Fruit fly (Drosophila melanogaster) whole organism, embryonic: ENCODE data around the gene sol.
A peak's percentile ranks its signal among the peaks of the same experiment; 100 is the strongest.

Experiments used
- Abd-B ChIP-seq: fragments of 200-800 bp; sonication (Bioruptor generic); optimal IDR thresholded peaks from 2 replicates; lab custom pipeline; 2018; ENCODE audit warnings: missing biosample characterization, mild to moderate bottlenecking, missing genetic modification characterization, moderate library complexity
- CG10321 ChIP-seq: fragments of 200-800 bp; sonication (Bioruptor generic); IDR thresholded peaks from 2 replicates; pipeline ENCODE4 v1.3.6; 2022; ENCODE audit warnings: missing biosample characterization, missing genetic modification characterization
- CG10431 ChIP-seq: fragments of 200-800 bp; sonication (Bioruptor generic); optimal IDR thresholded peaks from 3 replicates; lab custom pipeline; 2018; ENCODE audit warnings: missing biosample characterization, mild to moderate bottlenecking, missing genetic modification characterization
- CG10565 ChIP-seq: fragments of 200-800 bp; sonication (Bioruptor generic); optimal IDR thresholded peaks from 3 replicates; lab custom pipeline; 2016; ENCODE audit warnings: missing biosample characterization, mild to moderate bottlenecking, missing genetic modification characterization
- CG12942 ChIP-seq: fragments of 200-800 bp; sonication (Bioruptor generic); optimal IDR thresholded peaks from 3 replicates; lab custom pipeline; 2016; ENCODE audit warnings: missing biosample characterization, missing genetic modification characterization
- CG15601 ChIP-seq: fragments of 200-800 bp; sonication (Bioruptor generic); optimal IDR thresholded peaks from 3 replicates; lab custom pipeline; 2019; ENCODE audit warnings: missing biosample characterization, mild to moderate bottlenecking, missing genetic modification characterization, moderate library complexity
- CG17385 ChIP-seq: fragments of 200-800 bp; sonication (Bioruptor generic); optimal IDR thresholded peaks from 3 replicates; lab custom pipeline; 2018; ENCODE audit warnings: missing biosample characterization, mild to moderate bottlenecking, missing genetic modification characterization
- CG17612 ChIP-seq: fragments of 200-800 bp; sonication (Bioruptor generic); IDR thresholded peaks from 2 replicates; pipeline ENCODE4 v1.3.6; 2022; ENCODE audit warnings: missing biosample characterization, missing genetic modification characterization
- CG18599 ChIP-seq: fragments of 200-800 bp; sonication (Bioruptor generic); optimal IDR thresholded peaks from 3 replicates; lab custom pipeline; 2017; ENCODE audit warnings: missing biosample characterization, missing genetic modification characterization, mild to moderate bottlenecking, moderate library complexity, missing genetic modification reagents
- CG2120 ChIP-seq: fragments of 200-800 bp; sonication (Bioruptor generic); optimal IDR thresholded peaks from 3 replicates; lab custom pipeline; 2016; ENCODE audit warnings: missing biosample characterization, missing genetic modification characterization
- CG31441 ChIP-seq: fragments of 200-800 bp; sonication (Bioruptor generic); IDR thresholded peaks from 2 replicates; pipeline ENCODE4 v1.3.6; 2022; ENCODE audit warnings: missing biosample characterization, missing genetic modification characterization
- CG4282 ChIP-seq: fragments of 200-800 bp; sonication (Bioruptor generic); optimal IDR thresholded peaks from 2 replicates; lab custom pipeline; 2016; ENCODE audit warnings: missing biosample characterization, missing genetic modification characterization
- CG43689 ChIP-seq: fragments of 200-800 bp; sonication (Bioruptor generic); IDR thresholded peaks from 2 replicates; pipeline ENCODE4 v1.3.6; 2022; ENCODE audit warnings: missing biosample characterization, missing genetic modification characterization
- CG4820 ChIP-seq: fragments of 200-800 bp; sonication (Bioruptor generic); optimal IDR thresholded peaks from 3 replicates; lab custom pipeline; 2016; ENCODE audit warnings: missing biosample characterization, missing genetic modification characterization
- CG5180 ChIP-seq: fragments of 200-800 bp; sonication (Bioruptor generic); optimal IDR thresholded peaks from 3 replicates; lab custom pipeline; 2017; ENCODE audit warnings: missing biosample characterization, missing genetic modification characterization, mild to moderate bottlenecking, moderate library complexity, missing genetic modification reagents
- CG5953 ChIP-seq: fragments of 200-800 bp; sonication (Bioruptor generic); IDR thresholded peaks from 2 replicates; pipeline ENCODE4 v1.3.6; 2022; ENCODE audit warnings: missing biosample characterization, missing genetic modification characterization
- CG6254 ChIP-seq: fragments of 200-800 bp; sonication (Bioruptor generic); optimal IDR thresholded peaks from 3 replicates; lab custom pipeline; 2017; ENCODE audit warnings: mild to moderate bottlenecking, missing biosample characterization, missing genetic modification reagents, missing genetic modification characterization
- CG6854 ChIP-seq: fragments of 200-800 bp; sonication (Bioruptor generic); optimal IDR thresholded peaks from 3 replicates; lab custom pipeline; 2017; ENCODE audit warnings: missing biosample characterization, mild to moderate bottlenecking, missing genetic modification characterization
- CG8281 ChIP-seq: fragments of 200-800 bp; sonication (Bioruptor generic); optimal IDR thresholded peaks from 2 replicates; lab custom pipeline; 2018; ENCODE audit warnings: missing biosample characterization, mild to moderate bottlenecking, missing genetic modification characterization, moderate library complexity
- CG9609 ChIP-seq: fragments of 200-800 bp; sonication (Bioruptor generic); optimal IDR thresholded peaks from 3 replicates; lab custom pipeline; 2016; ENCODE audit warnings: missing biosample characterization, missing genetic modification characterization
- CG9727 ChIP-seq: fragments of 200-800 bp; sonication (Bioruptor generic); optimal IDR thresholded peaks from 3 replicates; lab custom pipeline; 2017; ENCODE audit warnings: missing biosample characterization, mild to moderate bottlenecking, missing genetic modification characterization
- CTCF ChIP-seq: fragments of 200-800 bp; sonication (Bioruptor generic); optimal IDR thresholded peaks from 2 replicates; lab custom pipeline; 2017; ENCODE audit warnings: missing biosample characterization, mild to moderate bottlenecking, missing genetic modification characterization, moderate library complexity
- CrebB ChIP-seq: fragments of 200-800 bp; sonication (Bioruptor generic); optimal IDR thresholded peaks from 3 replicates; lab custom pipeline; 2018; ENCODE audit warnings: missing biosample characterization, mild to moderate bottlenecking, missing genetic modification characterization
- Dek ChIP-seq: fragments of 200-800 bp; sonication (Bioruptor generic); optimal IDR thresholded peaks from 3 replicates; lab custom pipeline; 2019; ENCODE audit warnings: missing biosample characterization, mild to moderate bottlenecking, missing genetic modification characterization, moderate library complexity
- Eip74EF ChIP-seq, 2 experiments: fragments of 200-800 bp in 1 of 2; fragments of >200 bp in 1 of 2; sonication (Bioruptor generic) in 1 of 2; optimal IDR thresholded peaks; 2 replicates each; lab custom pipeline; 2017 to 2019; ENCODE audit warnings: missing biosample characterization in 2 of 2, missing genetic modification characterization in 2 of 2, mild to moderate bottlenecking in 1 of 2, moderate library complexity in 1 of 2
- HLH4C ChIP-seq: fragments of 200-800 bp; sonication (Bioruptor generic); IDR thresholded peaks from 3 replicates; pipeline ENCODE4 v1.3.6; 2022; ENCODE audit warnings: missing biosample characterization, missing genetic modification characterization; ENCODE audit not compliant: partially characterized antibody
- Hey ChIP-seq: fragments of 200-800 bp; sonication (Bioruptor generic); optimal IDR thresholded peaks from 3 replicates; lab custom pipeline; 2018; ENCODE audit warnings: missing biosample characterization, mild to moderate bottlenecking, missing genetic modification characterization
- Hmx ChIP-seq: fragments of 200-800 bp; sonication (Bioruptor generic); optimal IDR thresholded peaks from 2 replicates; lab custom pipeline; 2016; ENCODE audit warnings: missing biosample characterization, missing genetic modification characterization
- Mad ChIP-seq: fragments of 200-800 bp; sonication (Bioruptor generic); optimal IDR thresholded peaks from 2 replicates; lab custom pipeline; 2016; ENCODE audit warnings: missing biosample characterization, missing genetic modification characterization
- Myb ChIP-seq: fragments of 200-800 bp; sonication (Bioruptor generic); optimal IDR thresholded peaks from 2 replicates; lab custom pipeline; 2016; ENCODE audit warnings: missing biosample characterization, missing genetic modification characterization
- Rfx ChIP-seq: fragments of 200-800 bp; sonication (Bioruptor generic); IDR thresholded peaks from 2 replicates; pipeline ENCODE4 v1.3.6; 2022; ENCODE audit warnings: missing biosample characterization, missing genetic modification characterization
- Xrp1 ChIP-seq: fragments of 200-800 bp; sonication (Bioruptor generic); IDR thresholded peaks from 2 replicates; pipeline ENCODE4 v1.3.6; 2022; ENCODE audit warnings: missing biosample characterization, missing genetic modification characterization
- aop ChIP-seq: fragments of 200-800 bp; sonication (Bioruptor generic); IDR thresholded peaks from 2 replicates; pipeline ENCODE4 v1.3.6; 2022; ENCODE audit warnings: missing biosample characterization, missing genetic modification characterization
- ara ChIP-seq: fragments of 200-800 bp; sonication (Bioruptor generic); IDR thresholded peaks from 2 replicates; pipeline ENCODE4 v1.3.6; 2022; ENCODE audit warnings: missing biosample characterization, missing genetic modification characterization
- ase ChIP-seq: fragments of 200-800 bp; sonication (Bioruptor generic); IDR thresholded peaks from 3 replicates; pipeline ENCODE4 v1.3.6; 2022; ENCODE audit warnings: missing biosample characterization, missing genetic modification characterization
- chm ChIP-seq: fragments of 200-800 bp; sonication (Bioruptor generic); IDR thresholded peaks from 2 replicates; pipeline ENCODE4 v1.3.6; 2022; ENCODE audit warnings: missing biosample characterization, missing genetic modification characterization
- chn ChIP-seq: fragments of 200-800 bp; sonication (Bioruptor generic); optimal IDR thresholded peaks from 2 replicates; lab custom pipeline; 2016; ENCODE audit warnings: missing biosample characterization, missing genetic modification characterization
- cwo ChIP-seq: fragments of 200-800 bp; sonication (Bioruptor generic); optimal IDR thresholded peaks from 3 replicates; lab custom pipeline; 2017; ENCODE audit warnings: missing biosample characterization, missing genetic modification characterization, mild to moderate bottlenecking, moderate library complexity, missing genetic modification reagents
- kni ChIP-seq: fragments of 200-800 bp; sonication (Bioruptor generic); optimal IDR thresholded peaks from 3 replicates; lab custom pipeline; 2017; ENCODE audit warnings: mild to moderate bottlenecking, missing biosample characterization, missing genetic modification reagents, missing genetic modification characterization
- lmd ChIP-seq: fragments of 200-800 bp; sonication (Bioruptor generic); IDR thresholded peaks from 2 replicates; pipeline ENCODE4 v1.3.6; 2022; ENCODE audit warnings: missing biosample characterization, missing genetic modification characterization
- pb ChIP-seq: fragments of 200-800 bp; sonication (Bioruptor generic); optimal IDR thresholded peaks from 3 replicates; lab custom pipeline; 2016; ENCODE audit warnings: missing biosample characterization, missing genetic modification characterization
- pros ChIP-seq: fragments of 200-800 bp; sonication (Bioruptor generic); optimal IDR thresholded peaks from 3 replicates; lab custom pipeline; 2019; ENCODE audit warnings: missing biosample characterization, mild to moderate bottlenecking, missing genetic modification characterization, moderate library complexity
- ranshi ChIP-seq: fragments of 200-800 bp; sonication (Bioruptor generic); IDR thresholded peaks from 2 replicates; pipeline ENCODE4 v1.3.6; 2022; ENCODE audit warnings: missing biosample characterization, missing genetic modification characterization
- salm ChIP-seq: fragments of 200-800 bp; sonication (Bioruptor generic); optimal IDR thresholded peaks from 2 replicates; lab custom pipeline; 2018; ENCODE audit warnings: missing biosample characterization, mild to moderate bottlenecking, missing genetic modification characterization
- sc ChIP-seq, 3 experiments: fragments of >200 bp in 2 of 3; fragments of 200-800 bp in 1 of 3; sonication (Bioruptor generic) in 1 of 3; optimal IDR thresholded peaks; 2 replicates in 2 of 3; 3 replicates in 1 of 3; lab custom pipeline; 2017; ENCODE audit warnings: mild to moderate bottlenecking in 1 of 3, missing biosample characterization in 1 of 3, missing genetic modification characterization in 1 of 3, missing genetic modification reagents in 1 of 3
- sens ChIP-seq: fragments of 200-800 bp; sonication (Bioruptor generic); peaks from one replicate; lab custom pipeline; 2016; ENCODE audit warnings: missing biosample characterization, missing genetic modification characterization
- sr ChIP-seq: fragments of 200-800 bp; sonication (Bioruptor generic); IDR thresholded peaks from 3 replicates; pipeline ENCODE4 v1.3.6; 2022; ENCODE audit warnings: missing biosample characterization, missing genetic modification characterization
- stc ChIP-seq: fragments of 200-800 bp; sonication (Bioruptor generic); IDR thresholded peaks from 2 replicates; pipeline ENCODE4 v1.3.6; 2022; ENCODE audit warnings: missing biosample characterization, missing genetic modification characterization
- sug ChIP-seq: fragments of 200-800 bp; optimal IDR thresholded peaks from 2 replicates; lab custom pipeline; 2019; ENCODE audit warnings: missing biosample characterization, mild to moderate bottlenecking, missing genetic modification characterization, moderate library complexity

The sol gene

DNA sequence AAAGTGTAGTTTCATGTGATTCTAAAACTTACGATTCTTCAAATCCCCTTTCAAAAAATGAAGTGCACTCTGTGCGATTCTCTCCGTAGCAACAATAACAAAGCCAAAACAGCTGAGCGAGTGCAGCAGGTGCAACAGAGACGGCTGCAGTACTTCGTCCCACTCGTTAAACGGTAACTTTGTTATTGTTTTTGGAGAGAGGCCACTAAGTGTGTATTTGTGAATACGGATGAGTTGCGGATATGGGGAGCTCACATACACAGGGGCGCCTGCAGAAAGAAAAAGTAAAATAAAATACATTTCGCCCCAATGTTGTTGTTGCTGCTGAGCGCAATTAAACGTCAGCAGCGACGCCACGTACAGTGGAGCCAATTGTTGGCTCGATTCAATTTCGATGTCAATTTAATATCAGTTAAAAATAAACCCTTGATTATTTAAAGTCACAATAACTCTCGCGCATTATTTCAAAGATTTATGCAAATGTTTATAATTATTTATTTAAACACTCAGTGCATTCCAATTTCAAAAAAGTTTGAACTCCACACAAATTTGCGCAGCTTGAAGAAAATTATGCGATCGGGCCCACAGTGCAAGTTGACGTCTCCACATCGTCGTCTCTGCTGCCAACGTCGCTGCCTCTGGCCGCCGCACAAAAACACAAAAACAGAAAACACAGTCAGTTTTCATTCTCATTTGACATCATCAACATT is 17.4 kb downstream of the sol start (continued):
- TF ChIP-seq HLH4C (GFP tag; lab: Robert Waterston, UW) (0 out of 3 replicates have a peak, but pooled peaks have one; percentile 26), ranshi (peak; percentile 96), sc (optimal IDR thresholded peaks at IDR 0.05; lab: Kevin White, UChicago) (no peak), sc (GFP tag; optimal IDR thresholded peaks at IDR 0.05; lab: Kevin White, UChicago) (peak; percentile 95), sr (GFP tag; lab: Robert Waterston, UW) (peak; percentile 72), stc (peak; percentile 96), Xrp1 (peak; percentile 96), CG4282 (GFP tag; lab: Kevin White, UChicago) (peak; percentile 90), ara (GFP tag; lab: Robert Waterston, UW) (peak; percentile 94), salm (tag; lab: Kevin White, UChicago) (peak; percentile 97), CG9727 (GFP tag; lab: Kevin White, UChicago) (peak; percentile 98), CG43689 (GFP tag; lab: Robert Waterston, UW) (peak; percentile 93), CG6254 (GFP tag; lab: Kevin White, UChicago) (peak; percentile 94), Mad (GFP tag; lab: Kevin White, UChicago) (peak; percentile 98), CG2120 (GFP tag; lab: Kevin White, UChicago) (peak; percentile 99), CG10565 (GFP tag; lab: Kevin White, UChicago) (peak; percentile 63), Abd-B (peak; percentile 98), ase (GFP tag; lab: Robert Waterston, UW) (peak; percentile 93), CG5180 (GFP tag; lab: Kevin White, UChicago) (peak; percentile 92), CG15601 (tag; lab: Kevin White, UChicago) (peak; percentile 96), Rfx (GFP tag; lab: Robert Waterston, UW) (peak; percentile 98), chn (GFP tag; lab: Kevin White, UChicago) (peak; percentile 96), Eip74EF (GFP tag; optimal IDR thresholded peaks at IDR 0.05; lab: Kevin White, UChicago) (peak in 1 of 2 experiments; percentile 97), Myb (peak; percentile 83), CG10321 (GFP tag; lab: Robert Waterston, UW) (peak; percentile 78), lmd (GFP tag; lab: Robert Waterston, UW) (peak; percentile 98), aop (peak; percentile 82), CG8281 (tag; lab: Kevin White, UChicago) (peak; percentile 91), CG18599 (GFP tag; lab: Kevin White, UChicago) (peak; percentile 99), CrebB (tag; lab: Kevin White, UChicago) (peak; percentile 97), Hey (tag; lab: Kevin White, UChicago) (peak; percentile 90), Dek (peak; percentile 97), chm (peak; percentile 95), CG10431 (GFP tag; lab: Kevin White, UChicago) (peak; percentile 94), sug (tag; lab: Kevin White, UChicago) (peak; percentile 97), kni (GFP tag; lab: Kevin White, UChicago) (peak; percentile 96), CG12942 (GFP tag; lab: Kevin White, UChicago) (peak; percentile 95), CG17612 (GFP tag; lab: Robert Waterston, UW) (peak; percentile 90), CG5953 (GFP tag; lab: Robert Waterston, UW) (peak; percentile 91), pros (GFP tag; lab: Kevin White, UChicago) (peak; percentile 83), pb (peak; percentile 95), cwo (GFP tag; lab: Kevin White, UChicago) (peak; percentile 96), CG17385 (GFP tag; lab: Kevin White, UChicago) (peak; percentile 97), CTCF (peak; percentile 70), CG31441 (GFP tag; lab: Robert Waterston, UW) (peak; percentile 99), CG6854 (GFP tag; lab: Kevin White, UChicago) (peak; percentile 96), CG9609 (GFP tag; lab: Kevin White, UChicago) (peak; percentile 94), Hmx (GFP tag; lab: Kevin White, UChicago) (peak; percentile 87), sens (peak; percentile 99), CG4820 (peak; percentile 96)
